Worm (Caenorhabditis elegans) whole organism, late embryonic: ENCODE results near the gene K08E7.5.

Source experiments
- C38D4.7 ChIP-seq: fragments of 200-800 bp; sonication (Bioruptor generic); optimal IDR thresholded peaks from 2 replicates; lab custom pipeline; 2018; ENCODE audit warnings: mild to moderate bottlenecking, missing genetic modification characterization, moderate library complexity, missing compliant biosample characterization
- K02D7.2 ChIP-seq: sonication (generic microtip); optimal IDR thresholded peaks from 2 replicates; lab custom pipeline; 2017; ENCODE audit warnings: mild to moderate bottlenecking, missing genetic modification characterization, missing compliant biosample characterization
- Y22D7AL.16 ChIP-seq: sonication (generic microtip); optimal IDR thresholded peaks from 2 replicates; lab custom pipeline; 2016; ENCODE audit warnings: missing genetic modification characterization, missing compliant biosample characterization
- ahr-1 ChIP-seq: sonication (generic microtip); optimal IDR thresholded peaks from 2 replicates; lab custom pipeline; 2016; ENCODE audit warnings: missing genetic modification characterization, missing compliant biosample characterization
- ama-1 ChIP-seq: fragments of 150-350 bp; optimal IDR thresholded peaks from 2 replicates; lab custom pipeline; 2014
- ceh-14 ChIP-seq: sonication (generic microtip); optimal IDR thresholded peaks from 2 replicates; lab custom pipeline; 2016; ENCODE audit warnings: missing genotype, missing genetic modification characterization, missing compliant biosample characterization
- ceh-22 ChIP-seq: sonication (generic microtip); optimal IDR thresholded peaks from 2 replicates; lab custom pipeline; 2017; ENCODE audit warnings: missing biosample characterization, missing genetic modification characterization
- ceh-30 ChIP-seq: fragments of 150-350 bp; optimal IDR thresholded peaks from 2 replicates; lab custom pipeline; 2014; ENCODE audit warnings: missing biosample characterization, missing genetic modification characterization
- ceh-31 ChIP-seq: sonication (generic microtip); optimal IDR thresholded peaks from 2 replicates; lab custom pipeline; 2016; ENCODE audit warnings: missing genetic modification characterization, missing compliant biosample characterization
- ceh-34 ChIP-seq: sonication (generic microtip); optimal IDR thresholded peaks from 2 replicates; lab custom pipeline; 2016; ENCODE audit warnings: mild to moderate bottlenecking, missing genetic modification characterization, missing compliant biosample characterization
- ceh-48 ChIP-seq: sonication (generic microtip); optimal IDR thresholded peaks from 2 replicates; lab custom pipeline; 2016; ENCODE audit warnings: missing genetic modification characterization, inconsistent platforms, missing compliant biosample characterization
- ceh-9 ChIP-seq: sonication (generic microtip); optimal IDR thresholded peaks from 2 replicates; lab custom pipeline; 2016; ENCODE audit warnings: mild to moderate bottlenecking, missing genetic modification characterization, inconsistent platforms, missing compliant biosample characterization
- che-1 ChIP-seq: sonication (generic microtip); optimal IDR thresholded peaks from 2 replicates; lab custom pipeline; 2016; ENCODE audit warnings: mild to moderate bottlenecking, missing genetic modification characterization, missing compliant biosample characterization
- elt-2 ChIP-seq: sonication (generic microtip); optimal IDR thresholded peaks from 2 replicates; lab custom pipeline; 2016; ENCODE audit warnings: missing genetic modification reagents, missing genetic modification characterization, missing compliant biosample characterization
- eyg-1 ChIP-seq: sonication (generic microtip); optimal IDR thresholded peaks from 2 replicates; lab custom pipeline; 2016; ENCODE audit warnings: missing genotype, missing genetic modification characterization, missing compliant biosample characterization
- fax-1 ChIP-seq: sonication (generic microtip); optimal IDR thresholded peaks from 2 replicates; lab custom pipeline; 2016; ENCODE audit warnings: missing genotype, missing genetic modification characterization, missing compliant biosample characterization
- fkh-6 ChIP-seq: sonication (generic microtip); optimal IDR thresholded peaks from 2 replicates; lab custom pipeline; 2016; ENCODE audit warnings: missing genetic modification characterization, missing compliant biosample characterization
- hlh-8 ChIP-seq: sonication (generic microtip); optimal IDR thresholded peaks from 2 replicates; lab custom pipeline; 2016; ENCODE audit warnings: missing genotype, missing genetic modification characterization, missing compliant biosample characterization
- lim-6 ChIP-seq: sonication (generic microtip); optimal IDR thresholded peaks from 2 replicates; lab custom pipeline; 2016; ENCODE audit warnings: missing genetic modification characterization, missing compliant biosample characterization
- nfya-1 ChIP-seq: sonication (generic microtip); optimal IDR thresholded peaks from 2 replicates; lab custom pipeline; 2017; ENCODE audit warnings: missing genetic modification characterization, mild to moderate bottlenecking, missing compliant biosample characterization, antibody characterized with exemption, moderate library complexity
- nhr-11 ChIP-seq: fragments of 150-350 bp; optimal IDR thresholded peaks from 2 replicates; lab custom pipeline; 2014; ENCODE audit warnings: missing biosample characterization, missing genetic modification characterization
- nhr-232 ChIP-seq: sonication (generic microtip); optimal IDR thresholded peaks from 2 replicates; lab custom pipeline; 2016; ENCODE audit warnings: missing genetic modification characterization, missing compliant biosample characterization
- npax-4 ChIP-seq: sonication (generic microtip); optimal IDR thresholded peaks from 2 replicates; lab custom pipeline; 2016; ENCODE audit warnings: missing genetic modification characterization, missing compliant biosample characterization
- odd-2 ChIP-seq: sonication (generic microtip); optimal IDR thresholded peaks from 2 replicates; lab custom pipeline; 2017; ENCODE audit warnings: antibody characterized with exemption, mild to moderate bottlenecking, missing genetic modification characterization, missing compliant biosample characterization
- pag-3 ChIP-seq: sonication (generic microtip); optimal IDR thresholded peaks from 2 replicates; lab custom pipeline; 2016; ENCODE audit warnings: missing compliant biosample characterization, missing genetic modification characterization, borderline replicate concordance
- pat-9 ChIP-seq: fragments of 200-800 bp; sonication (Bioruptor generic); optimal IDR thresholded peaks from 2 replicates; lab custom pipeline; 2018; ENCODE audit warnings: mild to moderate bottlenecking, missing genetic modification characterization, moderate library complexity, missing compliant biosample characterization
- pha-2 ChIP-seq: sonication (generic microtip); optimal IDR thresholded peaks from 2 replicates; lab custom pipeline; 2017; ENCODE audit warnings: mild to moderate bottlenecking, missing genetic modification characterization, missing compliant biosample characterization
- pha-4 ChIP-seq: fragments of 150-350 bp; optimal IDR thresholded peaks from 2 replicates; lab custom pipeline; 2018; ENCODE audit warnings: missing biosample characterization, missing genetic modification reagents, missing genetic modification characterization
- pqm-1 ChIP-seq: sonication (generic microtip); optimal IDR thresholded peaks from 2 replicates; lab custom pipeline; 2016; ENCODE audit warnings: missing genetic modification characterization, missing compliant biosample characterization
- tbx-2 ChIP-seq: sonication (generic microtip); optimal IDR thresholded peaks from 2 replicates; lab custom pipeline; 2016; ENCODE audit warnings: missing genetic modification characterization, missing compliant biosample characterization
- unc-3 ChIP-seq, 2 experiments: fragments of 200-800 bp in 1 of 2; sonication (Bioruptor generic) in 1 of 2; sonication (generic microtip) in 1 of 2; conservative IDR thresholded peaks in 1 of 2; optimal IDR thresholded peaks in 1 of 2; 2 replicates each; pipeline versions ENCODE4 v1.3.6 to Lab custom; 2016 to 2022; ENCODE audit warnings: missing compliant biosample characterization in 2 of 2, missing genetic modification characterization in 2 of 2, missing genetic modification reagents in 1 of 2
- unc-42 ChIP-seq: sonication (generic microtip); optimal IDR thresholded peaks from 2 replicates; lab custom pipeline; 2016; ENCODE audit warnings: missing genotype, missing genetic modification characterization, missing compliant biosample characterization
- unc-55 ChIP-seq: sonication (generic microtip); optimal IDR thresholded peaks from 2 replicates; lab custom pipeline; 2017; ENCODE audit warnings: missing biosample characterization, missing genetic modification reagents, missing genetic modification characterization
- unc-86 ChIP-seq: sonication (generic microtip); optimal IDR thresholded peaks from 2 replicates; lab custom pipeline; 2016; ENCODE audit warnings: missing genetic modification characterization, missing compliant biosample characterization

Gene K08E7.5

DNA sequence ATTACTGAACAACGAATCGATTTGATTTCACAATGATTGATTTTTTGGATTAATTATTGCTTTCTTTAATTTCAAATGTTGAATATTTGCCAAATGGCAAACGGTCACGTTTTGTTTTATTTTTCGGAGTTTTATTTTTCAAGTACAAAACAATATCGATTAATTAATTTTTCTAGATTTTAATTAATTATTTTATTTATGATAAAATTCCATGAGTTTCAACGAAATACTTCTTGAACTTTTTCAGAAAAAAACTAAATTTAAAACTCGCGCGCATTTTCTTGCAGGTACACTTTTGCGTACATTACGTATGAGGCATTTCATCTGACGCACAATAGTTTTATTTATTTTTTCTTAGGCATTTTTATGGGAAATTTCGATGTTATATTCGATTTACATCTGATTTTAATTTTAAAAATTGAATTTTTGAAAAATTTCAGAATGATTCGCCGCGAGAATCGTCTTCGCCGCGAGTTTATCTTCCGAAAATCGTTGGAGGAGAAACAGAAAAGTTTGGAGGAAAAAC lies 14.2 kb upstream of the K08E7.5 start, which contains the start of the genes ZK795.2 and ZK795.3 (continued):
- TF ChIP-seq npax-4: no peak
- no peak for TF ChIP-seq ceh-30 (tag; lab: Kevin White, UChicago)
- TF ChIP-seq nhr-11 (tag; lab: Kevin White, UChicago): no peak
- TF ChIP-seq Y22D7AL.16: no peak
- TF ChIP-seq hlh-8 (tag; lab: Kevin White, UChicago): no peak
- TF ChIP-seq ceh-14 (tag; lab: Kevin White, UChicago): peak; percentile 5
- TF ChIP-seq eyg-1: no peak
- TF ChIP-seq unc-86: peak; percentile 9
- TF ChIP-seq fkh-6: no peak

DNA sequence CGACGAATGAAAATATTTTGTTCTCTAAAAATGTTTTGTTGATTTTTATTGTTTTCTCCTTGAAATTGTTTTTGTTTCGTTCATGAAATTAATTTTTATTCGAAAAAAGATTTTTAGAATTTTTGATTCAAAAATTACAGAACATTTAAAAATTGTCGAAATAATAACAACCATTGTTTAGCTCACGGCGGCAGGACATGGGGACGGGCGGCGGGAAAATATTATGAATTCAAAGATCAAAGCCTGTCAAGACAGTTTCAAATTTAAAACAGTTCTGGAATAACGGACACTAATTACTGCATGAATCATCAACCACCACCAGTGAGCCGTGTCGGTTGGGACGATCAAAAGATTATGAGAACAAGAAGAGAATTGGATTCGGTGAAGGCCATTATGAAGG lies 12.6 kb upstream of the K08E7.5 start, which contains the start of gene snb-7:
snb-7 (plus strand) TSS at position 301 of the 400 bp plus-strand sequence.
- TF ChIP-seq pha-4 (tag; lab: Kevin White, UChicago) (no peak), unc-3 (GFP tag; conservative IDR thresholded peaks at IDR 0.05; lab: Robert Waterston, UW) (no peak), unc-3 (tag; optimal IDR thresholded peaks at IDR 0.05; lab: Kevin White, UChicago) (no peak), pqm-1 (tag; lab: Kevin White, UChicago) (no peak), odd-2 (tag; lab: Kevin White, UChicago) (no peak), elt-2 (tag; lab: Kevin White, UChicago) (no peak), lim-6 (tag; lab: Kevin White, UChicago) (no peak), fax-1 (tag; lab: Kevin White, UChicago) (no peak), Y22D7AL.16 (no peak)
- TF ChIP-seq, all 69 proteins: peak for 0

DNA sequence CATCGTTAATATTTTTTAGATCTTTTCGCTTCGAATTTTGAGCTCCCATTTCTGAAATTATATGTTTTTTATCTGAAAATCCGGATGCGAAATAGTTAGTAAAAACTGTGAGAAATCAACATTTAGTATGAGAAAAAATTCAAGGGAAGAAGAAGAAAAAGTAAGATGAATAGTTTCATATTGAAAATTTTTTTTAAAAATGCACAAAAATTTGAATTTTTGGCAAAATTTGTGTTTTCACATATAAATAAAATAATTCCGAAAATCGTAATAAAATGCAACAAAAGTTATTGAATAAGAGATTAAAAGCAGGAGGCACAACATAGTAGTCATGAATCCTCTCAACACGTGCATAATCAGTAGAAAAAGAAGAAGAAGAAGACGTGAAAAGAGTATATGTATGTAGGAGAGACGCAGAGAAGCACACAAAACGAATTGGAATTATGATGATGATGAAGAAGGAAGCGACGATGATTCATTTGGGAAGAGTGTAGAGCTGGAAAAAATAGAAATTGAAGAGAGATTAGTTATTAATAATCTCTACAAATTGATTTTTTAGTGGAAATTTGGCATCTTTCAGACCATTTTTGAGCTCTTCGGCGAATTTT lies 7.1 kb upstream of the K08E7.5 start, which contains the start of gene eak-7:
eak-7 (minus strand) TSS at position 51 of the 608 bp plus-strand sequence.
- TF ChIP-seq C38D4.7: no peak
- no peak for TF ChIP-seq elt-2 (tag; lab: Kevin White, UChicago)
- TF ChIP-seq ceh-14 (tag; lab: Kevin White, UChicago): no peak
- no peak for TF ChIP-seq pag-3
- TF ChIP-seq, all 69 proteins: peak for 0

DNA sequence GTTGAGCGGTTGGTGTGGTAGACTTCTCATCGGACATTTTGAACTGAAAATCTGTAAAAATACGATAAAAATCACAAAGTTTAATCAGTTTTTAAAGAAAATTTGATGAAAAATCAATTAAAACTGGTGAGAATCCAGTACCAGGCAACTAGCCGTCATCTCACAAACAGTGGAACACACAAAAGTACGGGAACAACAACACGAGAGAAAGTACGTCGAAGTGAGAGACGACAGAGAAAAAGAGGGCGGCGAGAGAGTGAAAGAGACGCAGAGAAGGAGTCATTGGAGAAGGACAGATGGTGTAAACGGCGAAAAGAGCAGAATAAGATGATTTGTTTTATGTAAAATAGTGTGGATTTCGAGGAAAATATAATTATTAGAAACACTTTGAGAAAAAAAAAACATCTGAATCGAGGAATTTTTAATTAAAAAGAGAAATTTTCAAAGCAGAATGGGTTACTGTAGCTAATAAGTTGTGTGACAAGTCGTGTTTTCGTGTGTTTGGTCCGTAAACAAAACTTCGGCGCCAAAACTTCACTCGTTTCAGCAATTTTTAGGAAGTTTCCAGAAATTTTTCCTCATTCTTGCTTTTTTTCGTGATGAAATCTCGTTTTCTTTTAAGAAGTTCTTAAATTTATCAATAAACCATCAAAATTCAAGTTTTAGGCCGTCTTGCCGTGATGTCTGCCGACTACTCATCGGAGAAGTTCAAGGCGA lies 5.8 kb upstream of the K08E7.5 start, which contains the start of the genes hsb-1 and let-99:
hsb-1 (minus strand) TSS at position 51 of the 717 bp plus-strand sequence.
let-99 (plus strand) TSS at position 667 of the 717 bp plus-strand sequence.
- no peak for TF ChIP-seq ahr-1
- no peak for TF ChIP-seq ceh-34 (tag; lab: Kevin White, UChicago)
- peak; percentile 47 for TF ChIP-seq nfya-1
- peak; percentile 34 for TF ChIP-seq ceh-31 (tag; lab: Kevin White, UChicago)
- TF ChIP-seq elt-2 (tag; lab: Kevin White, UChicago): no peak
- TF ChIP-seq unc-42 (tag; lab: Kevin White, UChicago): peak; percentile 35
- no peak for TF ChIP-seq nhr-11 (tag; lab: Kevin White, UChicago)
- TF ChIP-seq ama-1 (lab: Kevin White, UChicago): no peak
- TF ChIP-seq pat-9 (tag; lab: Kevin White, UChicago): no peak
- TF ChIP-seq unc-3 (GFP tag; conservative IDR thresholded peaks at IDR 0.05; lab: Robert Waterston, UW): no peak
- TF ChIP-seq unc-3 (tag; optimal IDR thresholded peaks at IDR 0.05; lab: Kevin White, UChicago): no peak
- TF ChIP-seq nhr-232: no peak
- no peak for TF ChIP-seq che-1 (tag; lab: Kevin White, UChicago)
- peak; percentile 3 for TF ChIP-seq ceh-48 (tag; lab: Kevin White, UChicago)
- no peak for TF ChIP-seq K02D7.2
- no peak for TF ChIP-seq ceh-30 (tag; lab: Kevin White, UChicago)
- TF ChIP-seq fkh-6: no peak
- TF ChIP-seq hlh-8 (tag; lab: Kevin White, UChicago): peak; percentile 5
- peak; percentile 1 for TF ChIP-seq tbx-2 (tag; lab: Kevin White, UChicago)
- no peak for TF ChIP-seq ceh-22 (tag; lab: Kevin White, UChicago)
- no peak for TF ChIP-seq ceh-9 (tag; lab: Kevin White, UChicago)
- peak; percentile 36 for TF ChIP-seq unc-55 (GFP tag; lab: Kevin White, UChicago)
- TF ChIP-seq pha-2 (tag; lab: Kevin White, UChicago): no peak
- TF ChIP-seq, all 69 proteins: peak for 7
